Fruit fly (Drosophila melanogaster): Measurements from ENCODE around the gene MED30.
A peak's percentile ranks its signal among the peaks of the same experiment; 100 is the strongest.

Gene MED30

DNA sequence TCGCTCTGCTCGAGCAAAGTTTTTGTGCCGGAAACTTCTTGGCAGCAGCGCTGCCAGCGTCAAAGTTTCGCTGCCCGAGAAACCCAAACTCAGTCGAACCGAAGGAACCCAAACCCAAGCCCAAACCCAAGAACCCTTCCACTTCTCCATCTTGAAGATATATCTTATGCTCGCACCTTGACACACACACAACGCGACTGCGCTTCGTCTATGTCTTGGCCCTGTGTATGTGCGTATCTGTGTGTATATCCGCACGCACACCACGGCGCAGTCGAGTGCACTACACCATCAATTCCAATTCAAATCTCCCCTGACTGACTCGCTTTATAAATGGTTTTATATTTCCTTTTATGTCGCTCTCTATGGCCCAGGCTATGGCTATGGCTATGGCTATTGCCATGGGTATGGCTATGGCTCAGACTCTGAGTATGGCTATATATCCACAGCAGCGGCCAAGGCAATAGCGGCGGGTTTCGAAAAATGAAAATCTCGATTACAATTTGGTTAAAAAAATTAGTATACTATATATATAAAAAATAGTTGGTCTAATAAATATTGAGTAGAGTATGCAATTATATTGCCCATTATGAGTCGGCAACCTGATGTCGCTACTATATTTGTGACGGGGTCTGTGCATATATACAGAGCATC, 42.6 kb upstream of the MED30 start (continued):
- TF ChIP-seq CG11085 (GFP tag; IDR thresholded peaks at IDR 0.05) (peak; percentile 85), CG10209 (GFP tag; optimal IDR thresholded peaks at IDR 0.05) (peak; percentile 96), HLH54F (GFP tag; optimal IDR thresholded peaks at IDR 0.05) (peak; percentile 54), al (GFP tag; IDR thresholded peaks at IDR 0.05) (peak; percentile 90), lbe (GFP tag; optimal IDR thresholded peaks at IDR 0.05) (peak; percentile 87), ci (GFP tag; IDR thresholded peaks at IDR 0.05) (peak; percentile 98), CG10147 (GFP tag; optimal IDR thresholded peaks at IDR 0.05) (peak; percentile 94), jumu (GFP tag; optimal IDR thresholded peaks at IDR 0.05) (no peak), TFAM (GFP tag; optimal IDR thresholded peaks at IDR 0.05) (peak; percentile 82), CG9876 (GFP tag; optimal IDR thresholded peaks at IDR 0.05) (peak; percentile 15), Vsx1 (GFP tag; optimal IDR thresholded peaks at IDR 0.05) (peak; percentile 89), tin (GFP tag; optimal IDR thresholded peaks at IDR 0.05) (peak; percentile 96), CG15073 (GFP tag; optimal IDR thresholded peaks at IDR 0.05) (peak; percentile 29), CG10565 (GFP tag; optimal IDR thresholded peaks at IDR 0.05) (peak; percentile 57), slp2 (GFP tag; optimal IDR thresholded peaks at IDR 0.05) (peak; percentile 68), CG8089 (GFP tag; optimal IDR thresholded peaks at IDR 0.05) (peak; percentile 23), Adf1 (GFP tag; IDR thresholded peaks at IDR 0.05) (peak; percentile 48), CG17912 (GFP tag; optimal IDR thresholded peaks at IDR 0.05) (peak; percentile 3), br (optimal IDR thresholded peaks at IDR 0.05) (no peak), cwo (GFP tag; optimal IDR thresholded peaks at IDR 0.05) (peak; percentile 93), CG8765 (GFP tag; IDR thresholded peaks at IDR 0.05) (peak; percentile 96), CG6272 (GFP tag; IDR thresholded peaks at IDR 0.05) (peak; percentile 91), gt (GFP tag; IDR thresholded peaks at IDR 0.05) (peak; percentile 86), CG13894 (tag; optimal IDR thresholded peaks at IDR 0.05) (peak; percentile 100), CG15479 (GFP tag; optimal IDR thresholded peaks at IDR 0.05) (peak; percentile 52), ftz-f1 (GFP tag; optimal IDR thresholded peaks at IDR 0.05) (peak; percentile 4), CG8281 (tag; optimal IDR thresholded peaks at IDR 0.05) (peak; percentile 88), otp (GFP tag; IDR thresholded peaks at IDR 0.05) (peak; percentile 95), org-1 (GFP tag; optimal IDR thresholded peaks at IDR 0.05) (peak; percentile 93), crol (GFP tag; IDR thresholded peaks at IDR 0.05) (peak; percentile 65; the same call in 1 of the 2 replicates), Gug (GFP tag; IDR thresholded peaks at IDR 0.05) (peak; percentile 93), CG2120 (GFP tag; optimal IDR thresholded peaks at IDR 0.05) (peak; percentile 83), emc (GFP tag; optimal IDR thresholded peaks at IDR 0.05) (no peak), Mes4 (GFP tag; optimal IDR thresholded peaks at IDR 0.05) (peak; percentile 21), CG12659 (GFP tag; optimal IDR thresholded peaks at IDR 0.05) (peak; percentile 96), CG11560 (tag; IDR thresholded peaks at IDR 0.05) (peak; percentile 86), CG18262 (tag; optimal IDR thresholded peaks at IDR 0.05) (peak; percentile 98), aop (GFP tag; IDR thresholded peaks at IDR 0.05) (peak; percentile 88), Sry-δ (GFP tag; optimal IDR thresholded peaks at IDR 0.05) (peak; percentile 17), gro (GFP tag; optimal IDR thresholded peaks at IDR 0.05) (peak; percentile 43), CG12769 (tag; optimal IDR thresholded peaks at IDR 0.05) (peak; percentile 91), her (GFP tag; optimal IDR thresholded peaks at IDR 0.05) (no peak), bsh (GFP tag; optimal IDR thresholded peaks at IDR 0.05) (peak; percentile 96 to 97), CG6791 (GFP tag; IDR thresholded peaks at IDR 0.05; ENCODE audit: partially characterized antibody) (peak; percentile 67), Myb (GFP tag; optimal IDR thresholded peaks at IDR 0.05) (peak; percentile 11), caup (GFP tag; optimal IDR thresholded peaks at IDR 0.05; ENCODE audit: severe bottlenecking) (peak; percentile 96), Sox100B (GFP tag; optimal IDR thresholded peaks at IDR 0.05) (peak; percentile 94), CG12744 (GFP tag; optimal IDR thresholded peaks at IDR 0.05) (peak; percentile 9), croc (GFP tag; conservative IDR thresholded peaks at IDR 0.05) (peak; percentile 95), CG11247 (GFP tag; IDR thresholded peaks at IDR 0.05) (peak; percentile 94)

Measured in whole organism, embryonic.